In genomic region chr3R:6368100-6368499, dm6 we compare ENCODE assay signal across 1 fruit fly cellular context.
A peak's percentile ranks its signal among the peaks of the same experiment; 100 is the strongest.
TF ChIP-seq lines count a peak whose summit lies in the region.

Gene CG42724 (minus strand): TSS chr3R:6368288.

TF ChIP-seq in whole organism, embryonic, 481 proteins besides CTCF, POLR2A, EP300 and RAD21 (continued from another document and continues in another):
- TF ChIP-seq CG10209 (GFP tag; optimal IDR thresholded peaks at IDR 0.05; lab: Kevin White, UChicago) = no peak
- no peak for TF ChIP-seq CG11723 (GFP tag; optimal IDR thresholded peaks at IDR 0.05; lab: Kevin White, UChicago)
- no peak for TF ChIP-seq Neu2 (GFP tag; optimal IDR thresholded peaks at IDR 0.05; lab: Kevin White, UChicago; ENCODE audit: borderline replicate concordance)
- peak; percentile 56 for TF ChIP-seq CG30431 (GFP tag; optimal IDR thresholded peaks at IDR 0.05; lab: Kevin White, UChicago)
- TF ChIP-seq unc-4 (GFP tag; IDR thresholded peaks at IDR 0.05; lab: Robert Waterston, UW; ENCODE audit: partially characterized antibody) = peak; percentile 29; the same call in 1 of the 2 replicates
- no peak for TF ChIP-seq CG11504 (tag; optimal IDR thresholded peaks at IDR 0.05; lab: Kevin White, UChicago)
- peak; percentile 58 for TF ChIP-seq CG9797 (GFP tag; optimal IDR thresholded peaks at IDR 0.05; lab: Kevin White, UChicago)
- peak; percentile 55; the same call in 1 of the 3 replicates for TF ChIP-seq CG14050 (GFP tag; IDR thresholded peaks at IDR 0.05; lab: Robert Waterston, UW)
- TF ChIP-seq luna (GFP tag; optimal IDR thresholded peaks at IDR 0.05; lab: Kevin White, UChicago) = peak; percentile 72
- TF ChIP-seq NK7.1 (GFP tag; optimal IDR thresholded peaks at IDR 0.05; lab: Kevin White, UChicago) = peak; percentile 57
- peak; percentile 68 for TF ChIP-seq CG8944 (GFP tag; optimal IDR thresholded peaks at IDR 0.05; lab: Kevin White, UChicago)
- no peak for TF ChIP-seq CG5180 (GFP tag; optimal IDR thresholded peaks at IDR 0.05; lab: Kevin White, UChicago)
- peak; percentile 48 for TF ChIP-seq HmgD (GFP tag; optimal IDR thresholded peaks at IDR 0.05; lab: Kevin White, UChicago)
- no peak for TF ChIP-seq HHEX (GFP tag; optimal IDR thresholded peaks at IDR 0.05; lab: Kevin White, UChicago)
- TF ChIP-seq bigmax (GFP tag; optimal IDR thresholded peaks at IDR 0.05; lab: Kevin White, UChicago) = no peak
- peak; percentile 62; the same call in 2 of the 3 replicates for TF ChIP-seq CG16813 (GFP tag; IDR thresholded peaks at IDR 0.05; lab: Robert Waterston, UW; ENCODE audit: partially characterized antibody)
- peak; percentile 46 for TF ChIP-seq crc (GFP tag; optimal IDR thresholded peaks at IDR 0.05; lab: Kevin White, UChicago)
- TF ChIP-seq chn (GFP tag; optimal IDR thresholded peaks at IDR 0.05; lab: Kevin White, UChicago) = peak; percentile 80
- peak; percentile 33 for TF ChIP-seq ssp (GFP tag; IDR thresholded peaks at IDR 0.05; lab: Robert Waterston, UW)
- TF ChIP-seq CG1233 (GFP tag; optimal IDR thresholded peaks at IDR 0.05; lab: Kevin White, UChicago) = no peak
- peak; percentile 72 for TF ChIP-seq Dip3 (GFP tag; optimal IDR thresholded peaks at IDR 0.05; lab: Kevin White, UChicago)
- TF ChIP-seq Abd-B (GFP tag; optimal IDR thresholded peaks at IDR 0.05; lab: Kevin White, UChicago) = no peak
- peak; percentile 43; the same call in 1 of the 2 replicates for TF ChIP-seq Rx (GFP tag; IDR thresholded peaks at IDR 0.05; lab: Robert Waterston, UW)
- 0 out of 2 replicates have a peak, but pooled peaks have one; percentile 30 for TF ChIP-seq CG31224 (GFP tag; IDR thresholded peaks at IDR 0.05; lab: Robert Waterston, UW)
- peak; percentile 66 for TF ChIP-seq Myb (GFP tag; optimal IDR thresholded peaks at IDR 0.05; lab: Kevin White, UChicago)
- TF ChIP-seq ems (GFP tag; optimal IDR thresholded peaks at IDR 0.05; lab: Kevin White, UChicago) = peak; percentile 79
- no peak for TF ChIP-seq ash1 (GFP tag; optimal IDR thresholded peaks at IDR 0.05; lab: Kevin White, UChicago)
- no peak for TF ChIP-seq Eip74EF (GFP tag; optimal IDR thresholded peaks at IDR 0.05; lab: Kevin White, UChicago)
- TF ChIP-seq CG30403 (GFP tag; optimal IDR thresholded peaks at IDR 0.05; lab: Kevin White, UChicago) = peak; percentile 71
- TF ChIP-seq knrl (GFP tag; IDR thresholded peaks at IDR 0.05; lab: Robert Waterston, UW; ENCODE audit: partially characterized antibody) = peak; percentile 51; the same call in 2 of the 3 replicates
- no peak for TF ChIP-seq CG8388 (GFP tag; optimal IDR thresholded peaks at IDR 0.05; lab: Kevin White, UChicago)
- TF ChIP-seq run (tag; optimal IDR thresholded peaks at IDR 0.05; lab: Kevin White, UChicago) = no peak
- peak; percentile 76 for TF ChIP-seq MESR4 (GFP tag; optimal IDR thresholded peaks at IDR 0.05; lab: Kevin White, UChicago)
- peak; percentile 47 for TF ChIP-seq Hr3 (GFP tag; optimal IDR thresholded peaks at IDR 0.05; lab: Kevin White, UChicago)
- TF ChIP-seq CG17328 (GFP tag; IDR thresholded peaks at IDR 0.05; lab: Robert Waterston, UW) = 0 out of 2 replicates have a peak, but pooled peaks have one; percentile 30
- TF ChIP-seq Bgb (GFP tag; IDR thresholded peaks at IDR 0.05; lab: Robert Waterston, UW; ENCODE audit: partially characterized antibody) = no peak
- TF ChIP-seq gt (GFP tag; IDR thresholded peaks at IDR 0.05; lab: Robert Waterston, UW) = no peak
- no peak for TF ChIP-seq ac (GFP tag; optimal IDR thresholded peaks at IDR 0.05; lab: Kevin White, UChicago)
- TF ChIP-seq Fer1 (GFP tag; optimal IDR thresholded peaks at IDR 0.05; lab: Kevin White, UChicago) = no peak
- TF ChIP-seq CG13894 (tag; optimal IDR thresholded peaks at IDR 0.05; lab: Kevin White, UChicago) = no peak
- peak; percentile 79 for TF ChIP-seq ci (GFP tag; IDR thresholded peaks at IDR 0.05; lab: Robert Waterston, UW)
- peak; percentile 96 for TF ChIP-seq Med (GFP tag; lab: Kevin White, UChicago)
- no peak for TF ChIP-seq CG8359 (GFP tag; optimal IDR thresholded peaks at IDR 0.05; lab: Kevin White, UChicago; ENCODE audit: borderline replicate concordance)
- TF ChIP-seq CG10959 (GFP tag; IDR thresholded peaks at IDR 0.05; lab: Robert Waterston, UW) = no peak
- TF ChIP-seq CG11456 (GFP tag; IDR thresholded peaks at IDR 0.05; lab: Robert Waterston, UW) = peak; percentile 72
- no peak for TF ChIP-seq Usf (GFP tag; optimal IDR thresholded peaks at IDR 0.05; lab: Kevin White, UChicago)
- TF ChIP-seq trem (tag; optimal IDR thresholded peaks at IDR 0.05; lab: Kevin White, UChicago) = peak; percentile 71
- TF ChIP-seq gsb-n (tag; optimal IDR thresholded peaks at IDR 0.05; lab: Kevin White, UChicago) = peak; percentile 6
- no peak for TF ChIP-seq CG14860 (GFP tag; IDR thresholded peaks at IDR 0.05; lab: Robert Waterston, UW; ENCODE audit: partially characterized antibody)
- no peak for TF ChIP-seq CG42726 (GFP tag; IDR thresholded peaks at IDR 0.05; lab: Robert Waterston, UW; ENCODE audit: partially characterized antibody)
- TF ChIP-seq tgo (GFP tag; IDR thresholded peaks at IDR 0.05; lab: Robert Waterston, UW) = peak; percentile 59
- TF ChIP-seq Stat92E (GFP tag; optimal IDR thresholded peaks at IDR 0.05; lab: Kevin White, UChicago) = no peak
- no peak for TF ChIP-seq CG9437 (GFP tag; optimal IDR thresholded peaks at IDR 0.05; lab: Kevin White, UChicago)
- peak; percentile 44 for TF ChIP-seq en (GFP tag; optimal IDR thresholded peaks at IDR 0.05; lab: Kevin White, UChicago)
- TF ChIP-seq Oaz (GFP tag; IDR thresholded peaks at IDR 0.05; lab: Robert Waterston, UW) = no peak
- no peak for TF ChIP-seq ro (GFP tag; IDR thresholded peaks at IDR 0.05; lab: Robert Waterston, UW)
- no peak for TF ChIP-seq caup (GFP tag; optimal IDR thresholded peaks at IDR 0.05; lab: Kevin White, UChicago; ENCODE audit: severe bottlenecking)
- no peak for TF ChIP-seq CG3838 (GFP tag; optimal IDR thresholded peaks at IDR 0.05; lab: Kevin White, UChicago)
- TF ChIP-seq CG34224 (GFP tag; IDR thresholded peaks at IDR 0.05; lab: Robert Waterston, UW; ENCODE audit: partially characterized antibody) = no peak
- TF ChIP-seq CG12155 (GFP tag; optimal IDR thresholded peaks at IDR 0.05; lab: Kevin White, UChicago) = peak; percentile 100
- TF ChIP-seq Mes4 (GFP tag; optimal IDR thresholded peaks at IDR 0.05; lab: Kevin White, UChicago) = peak; percentile 47
- peak; percentile 59 for TF ChIP-seq HmgZ (tag; optimal IDR thresholded peaks at IDR 0.05; lab: Kevin White, UChicago)
- no peak for TF ChIP-seq CG7271 (tag; optimal IDR thresholded peaks at IDR 0.05; lab: Kevin White, UChicago)
- peak; percentile 65 for TF ChIP-seq maf-S (GFP tag; optimal IDR thresholded peaks at IDR 0.05; lab: Kevin White, UChicago)
- no peak for TF ChIP-seq CG1832 (GFP tag; optimal IDR thresholded peaks at IDR 0.05; lab: Kevin White, UChicago)
- no peak for TF ChIP-seq sc (optimal IDR thresholded peaks at IDR 0.05; lab: Kevin White, UChicago)
- no peak for TF ChIP-seq sc (GFP tag; optimal IDR thresholded peaks at IDR 0.05; lab: Kevin White, UChicago)
- TF ChIP-seq vfl (GFP tag; optimal IDR thresholded peaks at IDR 0.05; lab: Kevin White, UChicago) = peak; percentile 37
- peak; percentile 32 for TF ChIP-seq gcm2 (GFP tag; optimal IDR thresholded peaks at IDR 0.05; lab: Kevin White, UChicago)
- peak; percentile 41 for TF ChIP-seq CG12942 (GFP tag; optimal IDR thresholded peaks at IDR 0.05; lab: Kevin White, UChicago)
- peak; percentile 64 for TF ChIP-seq YL-1 (GFP tag; optimal IDR thresholded peaks at IDR 0.05; lab: Kevin White, UChicago)
- no peak for TF ChIP-seq Hr39 (optimal IDR thresholded peaks at IDR 0.05; lab: Kevin White, UChicago)
- no peak for TF ChIP-seq fd64A (GFP tag; optimal IDR thresholded peaks at IDR 0.05; lab: Kevin White, UChicago)
- peak; percentile 72 for TF ChIP-seq D (optimal IDR thresholded peaks at IDR 0.05; lab: Kevin White, UChicago)
- TF ChIP-seq D (GFP tag; optimal IDR thresholded peaks at IDR 0.05; lab: Kevin White, UChicago) = no peak
- peak; percentile 79 for TF ChIP-seq Dref (GFP tag; IDR thresholded peaks at IDR 0.05; lab: Robert Waterston, UW)
- TF ChIP-seq dmrt99B (tag; optimal IDR thresholded peaks at IDR 0.05; lab: Kevin White, UChicago) = no peak
- TF ChIP-seq bowl (GFP tag; IDR thresholded peaks at IDR 0.05; lab: Robert Waterston, UW) = no peak
- TF ChIP-seq CG1603 (tag; optimal IDR thresholded peaks at IDR 0.05; lab: Kevin White, UChicago) = peak; percentile 91
- no peak for TF ChIP-seq CG4707 (GFP tag; optimal IDR thresholded peaks at IDR 0.05; lab: Kevin White, UChicago)
- TF ChIP-seq H2.0 (GFP tag; IDR thresholded peaks at IDR 0.05; lab: Robert Waterston, UW) = peak; percentile 63
- peak; percentile 62 for TF ChIP-seq tx (GFP tag; optimal IDR thresholded peaks at IDR 0.05; lab: Kevin White, UChicago)
- peak; percentile 74 for TF ChIP-seq Ptx1 (GFP tag; IDR thresholded peaks at IDR 0.05; lab: Robert Waterston, UW)
- TF ChIP-seq Awh (GFP tag; IDR thresholded peaks at IDR 0.05; lab: Robert Waterston, UW) = no peak
- no peak for TF ChIP-seq CG3726 (GFP tag; IDR thresholded peaks at IDR 0.05; lab: Robert Waterston, UW)
- TF ChIP-seq CG6654 (GFP tag; optimal IDR thresholded peaks at IDR 0.05; lab: Kevin White, UChicago) = no peak
- TF ChIP-seq sr (GFP tag; IDR thresholded peaks at IDR 0.05; lab: Robert Waterston, UW) = no peak
- no peak for TF ChIP-seq scrt (GFP tag; optimal IDR thresholded peaks at IDR 0.05; lab: Kevin White, UChicago)
- TF ChIP-seq CG7987 (GFP tag; optimal IDR thresholded peaks at IDR 0.05; lab: Kevin White, UChicago) = no peak
- TF ChIP-seq CG1602 (GFP tag; optimal IDR thresholded peaks at IDR 0.05; lab: Kevin White, UChicago) = peak; percentile 54
- TF ChIP-seq Vsx1 (GFP tag; optimal IDR thresholded peaks at IDR 0.05; lab: Kevin White, UChicago) = no peak
- no peak for TF ChIP-seq CoRest (tag; optimal IDR thresholded peaks at IDR 0.05; lab: Kevin White, UChicago)
- TF ChIP-seq zfh2 (GFP tag; optimal IDR thresholded peaks at IDR 0.05; lab: Kevin White, UChicago) = peak; percentile 79
- TF ChIP-seq CG9727 (GFP tag; optimal IDR thresholded peaks at IDR 0.05; lab: Kevin White, UChicago) = no peak
- TF ChIP-seq croc (GFP tag; conservative IDR thresholded peaks at IDR 0.05; lab: Robert Waterston, UW) = peak; percentile 35; the same call in 1 of the 3 replicates
- peak; percentile 75 for TF ChIP-seq CG9876 (GFP tag; optimal IDR thresholded peaks at IDR 0.05; lab: Kevin White, UChicago)
- peak; percentile 35 for TF ChIP-seq Scr (GFP tag; IDR thresholded peaks at IDR 0.05; lab: Robert Waterston, UW; ENCODE audit: partially characterized antibody)
- TF ChIP-seq CG8924 (tag; optimal IDR thresholded peaks at IDR 0.05; lab: Kevin White, UChicago) = no peak
- TF ChIP-seq inv (GFP tag; IDR thresholded peaks at IDR 0.05; lab: Robert Waterston, UW; ENCODE audit: partially characterized antibody) = 0 out of 2 replicates have a peak, but pooled peaks have one; percentile 28
- TF ChIP-seq CG15011 (GFP tag; optimal IDR thresholded peaks at IDR 0.05; lab: Kevin White, UChicago) = no peak
- peak; percentile 43 for TF ChIP-seq CG2116 (GFP tag; optimal IDR thresholded peaks at IDR 0.05; lab: Kevin White, UChicago)
- peak; percentile 72 for TF ChIP-seq bab2 (GFP tag; optimal IDR thresholded peaks at IDR 0.05; lab: Kevin White, UChicago)
- TF ChIP-seq tll (GFP tag; optimal IDR thresholded peaks at IDR 0.05; lab: Kevin White, UChicago) = no peak
- no peak for TF ChIP-seq Deaf1 (tag; optimal IDR thresholded peaks at IDR 0.05; lab: Kevin White, UChicago)
- TF ChIP-seq CG12104 (GFP tag; optimal IDR thresholded peaks at IDR 0.05; lab: Kevin White, UChicago) = no peak
- peak; percentile 49 for TF ChIP-seq Bdp1 (GFP tag; optimal IDR thresholded peaks at IDR 0.05; lab: Kevin White, UChicago)
- TF ChIP-seq CG13424 (tag; optimal IDR thresholded peaks at IDR 0.05; lab: Kevin White, UChicago) = peak; percentile 67
- TF ChIP-seq so (GFP tag; IDR thresholded peaks at IDR 0.05; lab: Robert Waterston, UW) = no peak
- peak; percentile 50 for TF ChIP-seq CG12236 (GFP tag; optimal IDR thresholded peaks at IDR 0.05; lab: Kevin White, UChicago)
- no peak for TF ChIP-seq CG31441 (GFP tag; IDR thresholded peaks at IDR 0.05; lab: Robert Waterston, UW)
- no peak for TF ChIP-seq CG11695 (GFP tag; IDR thresholded peaks at IDR 0.05; lab: Robert Waterston, UW)
- TF ChIP-seq amos (GFP tag; IDR thresholded peaks at IDR 0.05; lab: Robert Waterston, UW; ENCODE audit: partially characterized antibody) = peak; percentile 48; the same call in 1 of the 2 replicates
- no peak for TF ChIP-seq kni (GFP tag; optimal IDR thresholded peaks at IDR 0.05; lab: Kevin White, UChicago)
- no peak for TF ChIP-seq CG18262 (tag; optimal IDR thresholded peaks at IDR 0.05; lab: Kevin White, UChicago)
- TF ChIP-seq peb (GFP tag; IDR thresholded peaks at IDR 0.05; lab: Robert Waterston, UW) = 0 out of 2 replicates have a peak, but pooled peaks have one; percentile 8
- peak; percentile 45 for TF ChIP-seq sob (GFP tag; IDR thresholded peaks at IDR 0.05; lab: Robert Waterston, UW)
- TF ChIP-seq CG4730 (GFP tag; IDR thresholded peaks at IDR 0.05; lab: Robert Waterston, UW) = peak; percentile 36; the same call in 1 of the 2 replicates
- TF ChIP-seq CG17186 (GFP tag; optimal IDR thresholded peaks at IDR 0.05; lab: Kevin White, UChicago) = peak; percentile 52
- no peak for TF ChIP-seq gcm (GFP tag; optimal IDR thresholded peaks at IDR 0.05; lab: Kevin White, UChicago)
- peak; percentile 37; the same call in 1 of the 3 replicates for TF ChIP-seq vnd (GFP tag; IDR thresholded peaks at IDR 0.05; lab: Robert Waterston, UW; ENCODE audit: partially characterized antibody)
- no peak for TF ChIP-seq Dek (tag; optimal IDR thresholded peaks at IDR 0.05; lab: Kevin White, UChicago)
- TF ChIP-seq unpg (GFP tag; optimal IDR thresholded peaks at IDR 0.05; lab: Kevin White, UChicago) = no peak
- peak; percentile 45 for TF ChIP-seq NC2α (GFP tag; optimal IDR thresholded peaks at IDR 0.05; lab: Kevin White, UChicago)
- TF ChIP-seq CG33213 (GFP tag; optimal IDR thresholded peaks at IDR 0.05; lab: Kevin White, UChicago) = peak; percentile 59
- no peak for TF ChIP-seq crol (GFP tag; IDR thresholded peaks at IDR 0.05; lab: Robert Waterston, UW)
- peak; percentile 46 for TF ChIP-seq CG1792 (GFP tag; optimal IDR thresholded peaks at IDR 0.05; lab: Kevin White, UChicago)
- no peak for TF ChIP-seq CG3281 (GFP tag; optimal IDR thresholded peaks at IDR 0.05; lab: Kevin White, UChicago)
- peak; percentile 53 for TF ChIP-seq Atf3 (GFP tag; optimal IDR thresholded peaks at IDR 0.05; lab: Kevin White, UChicago)
- TF ChIP-seq CG6854 (GFP tag; optimal IDR thresholded peaks at IDR 0.05; lab: Kevin White, UChicago) = no peak
- TF ChIP-seq dm (GFP tag; optimal IDR thresholded peaks at IDR 0.05; lab: Kevin White, UChicago) = peak; percentile 69
- no peak for TF ChIP-seq Oli (tag; optimal IDR thresholded peaks at IDR 0.05; lab: Kevin White, UChicago)
